Worm (Caenorhabditis elegans): ENCODE results near the gene K08E4.8.

Gene K08E4.8

ce11 chrIV:12046524-12047203, 14.5 kb downstream of the K08E4.8 start, which contains the start of gene T12G3.2 (continued):
- TF ChIP-seq ZK337.2 (GFP tag; IDR thresholded peaks at IDR 0.05) (no peak), mep-1 (tag; optimal IDR thresholded peaks at IDR 0.05) (peak; percentile 29)

- no peak for TF ChIP-seq Y48G9A.11 (GFP tag; IDR thresholded peaks at IDR 0.05)
- TF ChIP-seq spr-3 (GFP tag; optimal IDR thresholded peaks at IDR 0.05) = no peak
- peak; percentile 6 for TF ChIP-seq dve-1 (tag; optimal IDR thresholded peaks at IDR 0.05; ENCODE audit: insufficient read depth)
- peak; percentile 25 for TF ChIP-seq hlh-11 (tag; optimal IDR thresholded peaks at IDR 0.05)
- no peak; the same call in 1 of the 2 replicates for TF ChIP-seq dmd-6 (GFP tag; IDR thresholded peaks at IDR 0.05)
- TF ChIP-seq duxl-1 (tag; optimal IDR thresholded peaks at IDR 0.05; ENCODE audit: poor library complexity) = no peak
- no peak for TF ChIP-seq Y75B8A.6 (GFP tag; IDR thresholded peaks at IDR 0.05)
- TF ChIP-seq nhr-6 (tag; optimal IDR thresholded peaks at IDR 0.05) = no peak
- peak; percentile 48 for TF ChIP-seq pqm-1 (tag; optimal IDR thresholded peaks at IDR 0.05)
- peak; percentile 69 for TF ChIP-seq nhr-28 (tag; optimal IDR thresholded peaks at IDR 0.05)
- peak in 1 of 2 experiments; percentile 6 for TF ChIP-seq lsy-2 (tag; optimal IDR thresholded peaks at IDR 0.05)
- peak; percentile 3 for TF ChIP-seq dpl-1 (GFP tag; optimal IDR thresholded peaks at IDR 0.05)
Observed at ce11 chrIV:12044844-12045738, 16.0 kb downstream of the K08E4.8 start.

ce11 chrIV:12043054-12043453, 18.1 kb downstream of the K08E4.8 start:
- TF ChIP-seq ctbp-1 (GFP tag; IDR thresholded peaks at IDR 0.05) = no peak
- no peak for TF ChIP-seq zip-2 (tag; optimal IDR thresholded peaks at IDR 0.05)
- TF ChIP-seq hlh-30 (tag; optimal IDR thresholded peaks at IDR 0.05; ENCODE audit: insufficient read depth) = peak; percentile 11
- no peak for TF ChIP-seq pha-4 (GFP tag; IDR thresholded peaks at IDR 0.05)
- TF ChIP-seq pha-4 (tag; optimal IDR thresholded peaks at IDR 0.05) = no peak
- no peak for TF ChIP-seq zfp-2 (tag; optimal IDR thresholded peaks at IDR 0.05)
- no peak for TF ChIP-seq F49E8.2 (tag; optimal IDR thresholded peaks at IDR 0.05; ENCODE audit: borderline replicate concordance)
- TF ChIP-seq nhr-28 (tag; optimal IDR thresholded peaks at IDR 0.05) = peak; percentile 90
- TF ChIP-seq dve-1 (tag; optimal IDR thresholded peaks at IDR 0.05; ENCODE audit: insufficient read depth) = peak; percentile 30
- TF ChIP-seq nhr-77 (tag; optimal IDR thresholded peaks at IDR 0.05) = peak; percentile 60
- TF ChIP-seq hlh-11 (tag; optimal IDR thresholded peaks at IDR 0.05) = peak; percentile 43
- no peak for TF ChIP-seq daf-16 (GFP tag; optimal IDR thresholded peaks at IDR 0.05)
- TF ChIP-seq daf-16 (tag; optimal IDR thresholded peaks at IDR 0.05) = peak; percentile 52
- peak; percentile 13 for TF ChIP-seq pqm-1 (tag; optimal IDR thresholded peaks at IDR 0.05)
- TF ChIP-seq dmd-6 (GFP tag; IDR thresholded peaks at IDR 0.05) = peak; percentile 41; the same call in 1 of the 2 replicates

- no peak for TF ChIP-seq unc-130 (GFP tag; optimal IDR thresholded peaks at IDR 0.05)
- TF ChIP-seq hlh-11 (tag; optimal IDR thresholded peaks at IDR 0.05) = peak; percentile 39
- peak; percentile 81 for TF ChIP-seq hlh-30 (tag; optimal IDR thresholded peaks at IDR 0.05; ENCODE audit: insufficient read depth)
- TF ChIP-seq lin-29 (GFP tag; IDR thresholded peaks at IDR 0.05) = no peak
- no peak for TF ChIP-seq dmd-6 (GFP tag; IDR thresholded peaks at IDR 0.05)
- no peak for TF ChIP-seq daf-16 (GFP tag; optimal IDR thresholded peaks at IDR 0.05)
- TF ChIP-seq daf-16 (tag; optimal IDR thresholded peaks at IDR 0.05) = peak; percentile 36
- TF ChIP-seq nhr-10 (tag; optimal IDR thresholded peaks at IDR 0.05) = no peak
- TF ChIP-seq lin-13 (GFP tag; optimal IDR thresholded peaks at IDR 0.05) = no peak
- no peak for TF ChIP-seq ztf-11 (tag; optimal IDR thresholded peaks at IDR 0.05)
- peak; percentile 46 for TF ChIP-seq aha-1 (tag)
- no peak for TF ChIP-seq nhr-48 (tag; optimal IDR thresholded peaks at IDR 0.05)
- no peak for TF ChIP-seq snpc-4 (tag; optimal IDR thresholded peaks at IDR 0.05)
- no peak for TF ChIP-seq attf-4 (tag; optimal IDR thresholded peaks at IDR 0.05)
- no peak for TF ChIP-seq ceh-62 (tag; optimal IDR thresholded peaks at IDR 0.05)
- no peak for TF ChIP-seq ZK337.2 (GFP tag; IDR thresholded peaks at IDR 0.05)
- TF ChIP-seq lsy-2 (tag; optimal IDR thresholded peaks at IDR 0.05) = no peak
- no peak for TF ChIP-seq nhr-237 (tag; optimal IDR thresholded peaks at IDR 0.05)
- no peak for TF ChIP-seq D1046.2 (GFP tag; IDR thresholded peaks at IDR 0.05)
- TF ChIP-seq nhr-28 (tag; optimal IDR thresholded peaks at IDR 0.05) = peak; percentile 44
- TF ChIP-seq ceh-28 (tag; optimal IDR thresholded peaks at IDR 0.05) = no peak
- no peak for TF ChIP-seq daf-8 (GFP tag; IDR thresholded peaks at IDR 0.05)
- peak in 1 of 2 experiments; percentile 43 for TF ChIP-seq unc-62 (GFP tag; optimal IDR thresholded peaks at IDR 0.05 in 1 of 2)
- TF ChIP-seq unc-62 (tag; optimal IDR thresholded peaks at IDR 0.05) = no peak
- TF ChIP-seq dve-1 (tag; optimal IDR thresholded peaks at IDR 0.05; ENCODE audit: insufficient read depth) = peak; percentile 0
- TF ChIP-seq ama-1 (optimal IDR thresholded peaks at IDR 0.05) = no peak
- TF ChIP-seq daf-12 (tag; optimal IDR thresholded peaks at IDR 0.05) = no peak
- TF ChIP-seq nhr-11 (tag; optimal IDR thresholded peaks at IDR 0.05) = no peak
Observed at ce11 chrIV:12040431-12040830, 20.7 kb downstream of the K08E4.8 start.
